Worm (Caenorhabditis elegans): ENCODE results near the gene Y37E11B.2.

DNA sequence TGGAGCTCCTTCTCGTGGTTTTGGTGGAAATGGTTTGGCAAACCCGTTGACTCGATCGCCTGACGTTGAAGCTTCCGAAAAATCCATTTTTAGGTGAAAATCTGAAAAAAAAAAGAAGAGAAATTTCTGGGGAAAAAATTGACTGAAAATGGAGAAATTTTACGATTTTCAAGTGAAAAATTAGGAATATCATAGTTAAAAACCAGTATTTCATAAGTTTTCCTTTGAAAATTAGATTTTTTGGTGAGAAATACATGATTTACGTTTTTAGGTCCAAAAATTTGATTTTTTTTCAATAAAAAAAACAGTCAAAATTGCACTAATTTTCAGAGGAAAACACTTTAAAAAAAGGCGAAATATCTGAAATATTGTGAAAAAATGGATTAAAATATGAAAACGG is 15.3 kb downstream of the Y37E11B.2 start, which contains the start of gene taf-2:
- TF ChIP-seq unc-62 (GFP tag; optimal IDR thresholded peaks at IDR 0.05) (no peak), lsy-2 (tag; optimal IDR thresholded peaks at IDR 0.05) (no peak), nhr-237 (tag; optimal IDR thresholded peaks at IDR 0.05) (no peak), elt-1 (tag; optimal IDR thresholded peaks at IDR 0.05) (no peak), lin-13 (GFP tag; optimal IDR thresholded peaks at IDR 0.05) (no peak), nhr-23 (tag; optimal IDR thresholded peaks at IDR 0.05) (no peak), nhr-77 (tag; optimal IDR thresholded peaks at IDR 0.05) (no peak), egl-27 (tag; optimal IDR thresholded peaks at IDR 0.05) (no peak), elt-3 (tag; optimal IDR thresholded peaks at IDR 0.05) (no peak)
